Comparison of ENCODE assay signal across 2 worm cellular contexts in genomic region chrII:14801086-14801531, ce11.
TF ChIP-seq lines count a peak whose summit lies in the region.

No protein-coding gene starts in this region.

TF ChIP-seq in whole organism, L1 larva, 84 proteins besides CTCF, POLR2A, EP300 and RAD21 (continued from another document):
- no peak for TF ChIP-seq grh-1 (GFP tag; IDR thresholded peaks at IDR 0.05; lab: Robert Waterston, UW)
- peak; percentile 59 for TF ChIP-seq nhr-47 (tag; optimal IDR thresholded peaks at IDR 0.05; lab: Kevin White, UChicago)
- peak; percentile 3 for TF ChIP-seq egl-13 (tag; optimal IDR thresholded peaks at IDR 0.05; lab: Kevin White, UChicago)
- TF ChIP-seq nhr-71 (tag; optimal IDR thresholded peaks at IDR 0.05; lab: Kevin White, UChicago): peak; percentile 63
- TF ChIP-seq pag-3 (tag; optimal IDR thresholded peaks at IDR 0.05; lab: Kevin White, UChicago; ENCODE audit: borderline replicate concordance, insufficient read depth): no peak
- peak; percentile 33 for TF ChIP-seq dsc-1 (tag; optimal IDR thresholded peaks at IDR 0.05; lab: Kevin White, UChicago)
- peak; percentile 53 for TF ChIP-seq nhr-19 (GFP tag; conservative IDR thresholded peaks at IDR 0.05; lab: Robert Waterston, UW)
- peak; percentile 22 to 50 for TF ChIP-seq lsy-2 (tag; optimal IDR thresholded peaks at IDR 0.05; lab: Kevin White, UChicago)
- TF ChIP-seq snpc-4 (tag; optimal IDR thresholded peaks at IDR 0.05; lab: Kevin White, UChicago): peak; percentile 96
- TF ChIP-seq nhr-77 (tag; optimal IDR thresholded peaks at IDR 0.05; lab: Kevin White, UChicago): no peak
- peak; percentile 58 for TF ChIP-seq swsn-7 (tag; optimal IDR thresholded peaks at IDR 0.05; lab: Kevin White, UChicago)
- peak; percentile 19 for TF ChIP-seq C16A3.4 (tag; optimal IDR thresholded peaks at IDR 0.05; lab: Kevin White, UChicago)
- TF ChIP-seq xbp-1 (tag; optimal IDR thresholded peaks at IDR 0.05; lab: Kevin White, UChicago): peak; percentile 34
- peak; percentile 22 for TF ChIP-seq unc-86 (tag; optimal IDR thresholded peaks at IDR 0.05; lab: Kevin White, UChicago)
- peak; percentile 62 for TF ChIP-seq rnt-1 (tag; optimal IDR thresholded peaks at IDR 0.05; lab: Kevin White, UChicago)
TF ChIP-seq in whole organism, L1 larva: peak in this region for 25.

TF ChIP-seq in whole organism, young adult, 124 proteins besides CTCF, POLR2A, EP300 and RAD21 (continued from another document):
- TF ChIP-seq ztf-3 (GFP tag; optimal IDR thresholded peaks at IDR 0.05; lab: Kevin White, UChicago) (no peak), madf-8 (GFP tag; conservative IDR thresholded peaks at IDR 0.05; lab: Robert Waterston, UW) (peak; percentile 72), hrde-1 (tag; optimal IDR thresholded peaks at IDR 0.05; lab: Kevin White, UChicago; ENCODE audit: borderline replicate concordance) (no peak), lir-1 (GFP tag; conservative IDR thresholded peaks at IDR 0.05; lab: Robert Waterston, UW) (no peak), F49E8.2 (tag; optimal IDR thresholded peaks at IDR 0.05; lab: Kevin White, UChicago; ENCODE audit: insufficient read depth) (no peak), B0261.1 (tag; optimal IDR thresholded peaks at IDR 0.05; lab: Kevin White, UChicago) (peak; percentile 62), F57A8.1 (GFP tag; optimal IDR thresholded peaks at IDR 0.05; lab: Kevin White, UChicago) (no peak), aptf-2 (GFP tag; conservative IDR thresholded peaks at IDR 0.05; lab: Robert Waterston, UW) (no peak), Y53G8AR.9 (GFP tag; conservative IDR thresholded peaks at IDR 0.05; lab: Robert Waterston, UW) (no peak), attf-3 (GFP tag; conservative IDR thresholded peaks at IDR 0.05; lab: Robert Waterston, UW) (no peak), athp-1 (tag; optimal IDR thresholded peaks at IDR 0.05; lab: Kevin White, UChicago) (no peak), ceh-27 (GFP tag; optimal IDR thresholded peaks at IDR 0.05; lab: Kevin White, UChicago) (peak; percentile 29), pha-4 (tag; optimal IDR thresholded peaks at IDR 0.05; lab: Kevin White, UChicago) (no peak), pbrm-1 (GFP tag; IDR thresholded peaks at IDR 0.05; lab: Robert Waterston, UW) (0 out of 2 replicates have a peak, but pooled peaks have one; percentile 34), tbp1 (GFP tag; optimal IDR thresholded peaks at IDR 0.05; lab: Kevin White, UChicago) (peak; percentile 78), snpc-4 (GFP tag; optimal IDR thresholded peaks at IDR 0.05; lab: Kevin White, UChicago) (peak; percentile 95), snpc-4 (tag; optimal IDR thresholded peaks at IDR 0.05; lab: Kevin White, UChicago) (peak; percentile 94 to 98 (median 98)), F33H1.4 (GFP tag; IDR thresholded peaks at IDR 0.05; lab: Robert Waterston, UW) (peak; percentile 88), let-526 (GFP tag; IDR thresholded peaks at IDR 0.05; lab: Robert Waterston, UW) (no peak), lin-26 (GFP tag; IDR thresholded peaks at IDR 0.05; lab: Robert Waterston, UW) (no peak), snpc-1.3 (tag; optimal IDR thresholded peaks at IDR 0.05; lab: Kevin White, UChicago; ENCODE audit: insufficient read depth) (no peak), ztf-26 (tag; optimal IDR thresholded peaks at IDR 0.05; lab: Kevin White, UChicago) (peak; percentile 36), lag-1 (GFP tag; IDR thresholded peaks at IDR 0.05; lab: Robert Waterston, UW) (no peak), D2030.7 (GFP tag; IDR thresholded peaks at IDR 0.05; lab: Robert Waterston, UW) (peak; percentile 52; the same call in 1 of the 2 replicates), Y95B8A.8 (GFP tag; IDR thresholded peaks at IDR 0.05; lab: Robert Waterston, UW) (no peak), cebp-1 (GFP tag; IDR thresholded peaks at IDR 0.05; lab: Robert Waterston, UW) (peak; percentile 68), cebp-1 (tag; optimal IDR thresholded peaks at IDR 0.05; lab: Kevin White, UChicago) (peak; percentile 85), Y67H2A.10 (GFP tag; conservative IDR thresholded peaks at IDR 0.05; lab: Robert Waterston, UW) (no peak), mel-28 (tag; optimal IDR thresholded peaks at IDR 0.05; lab: Kevin White, UChicago; ENCODE audit: borderline replicate concordance) (no peak), rcor-1 (GFP tag; IDR thresholded peaks at IDR 0.05; lab: Robert Waterston, UW) (no peak), ZK185.1 (tag; optimal IDR thresholded peaks at IDR 0.05; lab: Kevin White, UChicago; ENCODE audit: poor library complexity, severe bottlenecking) (peak; percentile 86), nhr-27 (tag; optimal IDR thresholded peaks at IDR 0.05; lab: Kevin White, UChicago) (no peak), F22D6.2 (tag; optimal IDR thresholded peaks at IDR 0.05; lab: Kevin White, UChicago) (no peak), hlh-12 (tag; optimal IDR thresholded peaks at IDR 0.05; lab: Kevin White, UChicago) (no peak), zim-3 (tag; optimal IDR thresholded peaks at IDR 0.05; lab: Kevin White, UChicago) (no peak), Y56A3A.18 (GFP tag; IDR thresholded peaks at IDR 0.05; lab: Robert Waterston, UW) (no peak), F55B11.4 (tag; optimal IDR thresholded peaks at IDR 0.05; lab: Kevin White, UChicago; ENCODE audit: borderline replicate concordance, insufficient read depth) (no peak), lin-54 (GFP tag; optimal IDR thresholded peaks at IDR 0.05; lab: Kevin White, UChicago) (no peak), mes-4 (tag; optimal IDR thresholded peaks at IDR 0.05; lab: Kevin White, UChicago) (no peak), unc-62 (GFP tag; optimal IDR thresholded peaks at IDR 0.05; lab: Kevin White, UChicago) (no peak), tlf-1 (GFP tag; optimal IDR thresholded peaks at IDR 0.05; lab: Kevin White, UChicago) (no peak), nfyb-1 (GFP tag; IDR thresholded peaks at IDR 0.05; lab: Robert Waterston, UW) (peak; percentile 73), chd-7 (tag; optimal IDR thresholded peaks at IDR 0.05; lab: Kevin White, UChicago) (no peak), ztf-28 (GFP tag; IDR thresholded peaks at IDR 0.05; lab: Robert Waterston, UW) (no peak), hlh-26 (GFP tag; conservative IDR thresholded peaks at IDR 0.05; lab: Robert Waterston, UW) (no peak), somi-1 (GFP tag; optimal IDR thresholded peaks at IDR 0.05; lab: Kevin White, UChicago) (no peak), ceh-91 (GFP tag; IDR thresholded peaks at IDR 0.05; lab: Robert Waterston, UW) (no peak), Y79H2A.3 (GFP tag; conservative IDR thresholded peaks at IDR 0.05; lab: Robert Waterston, UW) (no peak), ceh-79 (tag; optimal IDR thresholded peaks at IDR 0.05; lab: Kevin White, UChicago) (no peak), B0035.1 (tag; optimal IDR thresholded peaks at IDR 0.05; lab: Kevin White, UChicago) (no peak), gei-17 (GFP tag; optimal IDR thresholded peaks at IDR 0.05; lab: Kevin White, UChicago) (peak; percentile 50), F37B4.10 (GFP tag; IDR thresholded peaks at IDR 0.05; lab: Robert Waterston, UW) (no peak), rec-8 (tag; optimal IDR thresholded peaks at IDR 0.05; lab: Kevin White, UChicago) (no peak), atf-7 (tag; optimal IDR thresholded peaks at IDR 0.05; lab: Kevin White, UChicago) (no peak), dpl-1 (GFP tag; optimal IDR thresholded peaks at IDR 0.05; lab: Kevin White, UChicago) (no peak), tbx-9 (tag; optimal IDR thresholded peaks at IDR 0.05; lab: Kevin White, UChicago; ENCODE audit: borderline replicate concordance) (no peak), zfh-2 (GFP tag; conservative IDR thresholded peaks at IDR 0.05; lab: Robert Waterston, UW) (0 out of 2 replicates have a peak, but pooled peaks have one; percentile 31), snpc-3.4 (tag; optimal IDR thresholded peaks at IDR 0.05; lab: Kevin White, UChicago) (no peak), nfya-1 (tag; optimal IDR thresholded peaks at IDR 0.05; lab: Kevin White, UChicago; ENCODE audit: borderline replicate concordance, insufficient read depth) (no peak), ekl-4 (GFP tag; IDR thresholded peaks at IDR 0.05; lab: Robert Waterston, UW) (0 out of 2 replicates have a peak, but pooled peaks have one; percentile 53), C06A6.2 (GFP tag; conservative IDR thresholded peaks at IDR 0.05; lab: Robert Waterston, UW) (0 out of 2 replicates have a peak, but pooled peaks have one; percentile 32), nfya-2 (GFP tag; IDR thresholded peaks at IDR 0.05; lab: Robert Waterston, UW) (no peak), lsl-1 (GFP tag; optimal IDR thresholded peaks at IDR 0.05; lab: Kevin White, UChicago) (peak; percentile 87), nhr-90 (tag; optimal IDR thresholded peaks at IDR 0.05; lab: Kevin White, UChicago) (no peak), ama-1 (optimal IDR thresholded peaks at IDR 0.05; lab: Kevin White, UChicago) (no peak), ama-1 (GFP tag; optimal IDR thresholded peaks at IDR 0.05; lab: Kevin White, UChicago) (no peak), T07F8.4 (tag; optimal IDR thresholded peaks at IDR 0.05; lab: Kevin White, UChicago) (no peak), egrh-3 (GFP tag; IDR thresholded peaks at IDR 0.05; lab: Robert Waterston, UW) (no peak), repo-1 (tag; optimal IDR thresholded peaks at IDR 0.05; lab: Kevin White, UChicago) (no peak), bed-2 (GFP tag; IDR thresholded peaks at IDR 0.05; lab: Robert Waterston, UW) (no peak), nhr-120 (GFP tag; IDR thresholded peaks at IDR 0.05; lab: Robert Waterston, UW) (no peak), ceh-58 (GFP tag; IDR thresholded peaks at IDR 0.05; lab: Robert Waterston, UW) (no peak), F52B5.7 (tag; optimal IDR thresholded peaks at IDR 0.05; lab: Kevin White, UChicago) (no peak), sdz-38 (tag; optimal IDR thresholded peaks at IDR 0.05; lab: Kevin White, UChicago) (no peak), him-1 (tag; optimal IDR thresholded peaks at IDR 0.05; lab: Kevin White, UChicago) (peak; percentile 49), F23B12.7 (tag; optimal IDR thresholded peaks at IDR 0.05; lab: Kevin White, UChicago; ENCODE audit: insufficient read depth) (no peak), ztf-25 (GFP tag; IDR thresholded peaks at IDR 0.05; lab: Robert Waterston, UW) (no peak), ztf-18 (tag; optimal IDR thresholded peaks at IDR 0.05; lab: Kevin White, UChicago) (no peak), snpc-1.1 (tag; optimal IDR thresholded peaks at IDR 0.05; lab: Kevin White, UChicago; ENCODE audit: insufficient read depth) (no peak), ceh-40 (GFP tag; IDR thresholded peaks at IDR 0.05; lab: Robert Waterston, UW) (no peak), T26A5.8 (tag; optimal IDR thresholded peaks at IDR 0.05; lab: Kevin White, UChicago) (no peak), C17E4.6 (GFP tag; IDR thresholded peaks at IDR 0.05; lab: Robert Waterston, UW) (no peak)
